Fruit fly (Drosophila melanogaster): ENCODE measurements around the gene Marf.
A peak's percentile ranks its signal among the peaks of the same experiment; 100 is the strongest.

Gene Marf

dm6 chrX:6332988-6333719 lies 32.6 kb upstream of the Marf start (continued):
- TF ChIP-seq D19A (tag; optimal IDR thresholded peaks at IDR 0.05) (peak; percentile 6), Dfd (GFP tag; optimal IDR thresholded peaks at IDR 0.05) (no peak), sisA (GFP tag; IDR thresholded peaks at IDR 0.05) (no peak), CG13424 (tag; optimal IDR thresholded peaks at IDR 0.05) (peak; percentile 26), hbn (GFP tag; IDR thresholded peaks at IDR 0.05; ENCODE audit: partially characterized antibody) (no peak), CG4707 (GFP tag; optimal IDR thresholded peaks at IDR 0.05) (no peak), Med (GFP tag) (peak; percentile 60), gcm2 (GFP tag; optimal IDR thresholded peaks at IDR 0.05) (no peak), dimm (GFP tag; IDR thresholded peaks at IDR 0.05) (no peak), Sox102F (GFP tag; optimal IDR thresholded peaks at IDR 0.05) (peak; percentile 22), odd (GFP tag; optimal IDR thresholded peaks at IDR 0.05) (no peak), Oaz (GFP tag; IDR thresholded peaks at IDR 0.05) (no peak), CG15269 (tag; optimal IDR thresholded peaks at IDR 0.05) (peak; percentile 12), btn (GFP tag; optimal IDR thresholded peaks at IDR 0.05) (no peak), CG8290 (GFP tag; optimal IDR thresholded peaks at IDR 0.05) (no peak), CG8290 (tag; optimal IDR thresholded peaks at IDR 0.05) (peak in 1 of 2 experiments; percentile 18), Ptx1 (GFP tag; IDR thresholded peaks at IDR 0.05) (0 out of 2 replicates have a peak, but pooled peaks have one; percentile 34), phol (tag; optimal IDR thresholded peaks at IDR 0.05) (peak; percentile 2), CG5953 (GFP tag; IDR thresholded peaks at IDR 0.05) (no peak), MESR4 (GFP tag; optimal IDR thresholded peaks at IDR 0.05) (no peak), tio (GFP tag; optimal IDR thresholded peaks at IDR 0.05) (no peak), dan (GFP tag; IDR thresholded peaks at IDR 0.05) (no peak), Hr39 (optimal IDR thresholded peaks at IDR 0.05) (no peak), CG15601 (tag; optimal IDR thresholded peaks at IDR 0.05) (no peak), E2f2 (GFP tag; IDR thresholded peaks at IDR 0.05) (no peak)

dm6 chrX:6334945-6335344 lies 30.8 kb upstream of the Marf start:
- TF ChIP-seq dysf (GFP tag; IDR thresholded peaks at IDR 0.05) = no peak
- no peak for TF ChIP-seq CG13894 (tag; optimal IDR thresholded peaks at IDR 0.05)
- no peak for TF ChIP-seq Vsx1 (GFP tag; optimal IDR thresholded peaks at IDR 0.05)
- TF ChIP-seq CG1529 (GFP tag; optimal IDR thresholded peaks at IDR 0.05) = no peak
- TF ChIP-seq CG1792 (GFP tag; optimal IDR thresholded peaks at IDR 0.05) = no peak
- peak; percentile 58; the same call in 1 of the 4 replicates for TF ChIP-seq chinmo (GFP tag; IDR thresholded peaks at IDR 0.05; ENCODE audit: partially characterized antibody)
- TF ChIP-seq NFAT (GFP tag; IDR thresholded peaks at IDR 0.05) = 0 out of 2 replicates have a peak, but pooled peaks have one; percentile 5
- TF ChIP-seq CG15073 (GFP tag; optimal IDR thresholded peaks at IDR 0.05) = no peak
- no peak for TF ChIP-seq danr (GFP tag; IDR thresholded peaks at IDR 0.05)
- peak; percentile 64 for TF ChIP-seq crol (GFP tag; IDR thresholded peaks at IDR 0.05)
- no peak for TF ChIP-seq CG4360 (GFP tag; IDR thresholded peaks at IDR 0.05)
- no peak for TF ChIP-seq CG30431 (GFP tag; optimal IDR thresholded peaks at IDR 0.05)
- TF ChIP-seq Chrac-16 (GFP tag; optimal IDR thresholded peaks at IDR 0.05) = no peak
- TF ChIP-seq B-H2 (GFP tag; optimal IDR thresholded peaks at IDR 0.05) = no peak

dm6 chrX:6337702-6338101 lies 28.0 kb upstream of the Marf start, which contains the start of gene CG3842:
CG3842 (plus strand) TSS chrX:6337762.
- TF ChIP-seq Pdp1 (GFP tag; optimal IDR thresholded peaks at IDR 0.05) (peak in 1 of 2 experiments; percentile 58), br (optimal IDR thresholded peaks at IDR 0.05) (no peak), jigr1 (GFP tag; IDR thresholded peaks at IDR 0.05) (no peak)

All from whole organism, embryonic.